Fruit fly (Drosophila melanogaster) whole organism, embryonic: Measurements from ENCODE around the gene ebd1.
A peak's percentile ranks its signal among the peaks of the same experiment; 100 is the strongest.

ENCODE experiments used
- ATbp ChIP-seq: fragments of 200-800 bp; sonication (Bioruptor generic); optimal IDR thresholded peaks from 2 replicates; lab custom pipeline; 2017; ENCODE audit warnings: missing biosample characterization, mild to moderate bottlenecking, missing genetic modification characterization, missing genetic modification reagents
- C15 ChIP-seq: fragments of 200-800 bp; sonication (Bioruptor generic); IDR thresholded peaks from 3 replicates; pipeline ENCODE4 v1.3.6; 2022; ENCODE audit warnings: missing biosample characterization, missing genetic modification characterization
- CG12071 ChIP-seq: fragments of 200-800 bp; sonication (Bioruptor generic); optimal IDR thresholded peaks from 3 replicates; lab custom pipeline; 2018; ENCODE audit warnings: missing biosample characterization, mild to moderate bottlenecking, missing genetic modification characterization
- CG12391 ChIP-seq: fragments of 200-800 bp; sonication (Bioruptor generic); optimal IDR thresholded peaks from 3 replicates; lab custom pipeline; 2018; ENCODE audit warnings: missing biosample characterization, mild to moderate bottlenecking, missing genetic modification characterization, moderate library complexity
- CG12659 ChIP-seq: fragments of 200-800 bp; sonication (Bioruptor generic); optimal IDR thresholded peaks from 3 replicates; lab custom pipeline; 2017; ENCODE audit warnings: mild to moderate bottlenecking, missing biosample characterization, missing genetic modification reagents, missing genetic modification characterization
- CG13424 ChIP-seq: fragments of 200-800 bp; sonication (Bioruptor generic); optimal IDR thresholded peaks from 2 replicates; lab custom pipeline; 2019; ENCODE audit warnings: missing biosample characterization, mild to moderate bottlenecking, missing genetic modification characterization, moderate library complexity
- CG14441 ChIP-seq: fragments of 200-800 bp; sonication (Bioruptor generic); IDR thresholded peaks from 2 replicates; pipeline ENCODE4 v1.3.6; 2022; ENCODE audit warnings: missing biosample characterization, missing genetic modification characterization
- CG14965 ChIP-seq: fragments of 200-800 bp; sonication (Bioruptor generic); optimal IDR thresholded peaks from 2 replicates; lab custom pipeline; 2016; ENCODE audit warnings: missing biosample characterization, missing genetic modification characterization, borderline replicate concordance
- CG15269 ChIP-seq: fragments of 200-800 bp; sonication (Bioruptor generic); optimal IDR thresholded peaks from 2 replicates; lab custom pipeline; 2018; ENCODE audit warnings: missing biosample characterization, mild to moderate bottlenecking, missing genetic modification characterization, moderate library complexity
- CG15479 ChIP-seq: fragments of 200-800 bp; sonication (Bioruptor generic); optimal IDR thresholded peaks from 3 replicates; lab custom pipeline; 2019; ENCODE audit warnings: missing biosample characterization, mild to moderate bottlenecking, missing genetic modification characterization, moderate library complexity
- CG17568 ChIP-seq: fragments of 200-800 bp; sonication (Bioruptor generic); optimal IDR thresholded peaks from 2 replicates; lab custom pipeline; 2018; ENCODE audit warnings: missing biosample characterization, mild to moderate bottlenecking, missing genetic modification characterization, moderate library complexity
- CG2202 ChIP-seq: fragments of 200-800 bp; sonication (Bioruptor generic); optimal IDR thresholded peaks from 2 replicates; lab custom pipeline; 2018; ENCODE audit warnings: missing biosample characterization, mild to moderate bottlenecking, missing genetic modification characterization
- CG2678 ChIP-seq: fragments of 200-800 bp; sonication (Bioruptor generic); optimal IDR thresholded peaks from 3 replicates; lab custom pipeline; 2019; ENCODE audit warnings: missing biosample characterization, mild to moderate bottlenecking, missing genetic modification characterization, moderate library complexity
- CG3065 ChIP-seq: fragments of 200-800 bp; sonication (Bioruptor generic); optimal IDR thresholded peaks from 2 replicates; lab custom pipeline; 2016; ENCODE audit warnings: missing biosample characterization, missing genetic modification characterization
- CG4282 ChIP-seq: fragments of 200-800 bp; sonication (Bioruptor generic); optimal IDR thresholded peaks from 2 replicates; lab custom pipeline; 2016; ENCODE audit warnings: missing biosample characterization, missing genetic modification characterization
- CG4617 ChIP-seq: fragments of 200-800 bp; sonication (Bioruptor generic); optimal IDR thresholded peaks from 3 replicates; lab custom pipeline; 2016; ENCODE audit warnings: missing biosample characterization, missing genetic modification characterization, borderline replicate concordance
- CG5245 ChIP-seq: fragments of 200-800 bp; sonication (Bioruptor generic); optimal IDR thresholded peaks from 3 replicates; lab custom pipeline; 2016; ENCODE audit warnings: missing biosample characterization, missing genetic modification characterization
- CG6689 ChIP-seq: fragments of 200-800 bp; sonication (Bioruptor generic); IDR thresholded peaks from 2 replicates; pipeline ENCODE4 v1.3.6; 2022; ENCODE audit warnings: missing biosample characterization, missing genetic modification characterization
- CG6854 ChIP-seq: fragments of 200-800 bp; sonication (Bioruptor generic); optimal IDR thresholded peaks from 3 replicates; lab custom pipeline; 2017; ENCODE audit warnings: missing biosample characterization, mild to moderate bottlenecking, missing genetic modification characterization
- CG7786 ChIP-seq: fragments of 200-800 bp; sonication (Bioruptor generic); optimal IDR thresholded peaks from 2 replicates; lab custom pipeline; 2016; ENCODE audit warnings: missing biosample characterization, missing genetic modification characterization
- CrebB ChIP-seq: fragments of 200-800 bp; sonication (Bioruptor generic); optimal IDR thresholded peaks from 3 replicates; lab custom pipeline; 2018; ENCODE audit warnings: missing biosample characterization, mild to moderate bottlenecking, missing genetic modification characterization
- E2f1 ChIP-seq: fragments of 200-800 bp; sonication (Bioruptor generic); IDR thresholded peaks from 2 replicates; pipeline ENCODE4 v1.3.6; 2022; ENCODE audit warnings: missing biosample characterization, missing genetic modification characterization
- Ets97D ChIP-seq: fragments of 200-800 bp; sonication (Bioruptor generic); optimal IDR thresholded peaks from 3 replicates; lab custom pipeline; 2016; ENCODE audit warnings: missing biosample characterization, missing genetic modification characterization
- HmgD ChIP-seq: fragments of 200-800 bp; sonication (Bioruptor generic); optimal IDR thresholded peaks from 3 replicates; lab custom pipeline; 2016; ENCODE audit warnings: missing biosample characterization, missing genetic modification characterization
- Hmr ChIP-seq: fragments of 200-800 bp; sonication (Bioruptor generic); optimal IDR thresholded peaks from 3 replicates; lab custom pipeline; 2017; ENCODE audit warnings: mild to moderate bottlenecking, missing biosample characterization, missing genetic modification reagents, missing genetic modification characterization
- Jarid2 ChIP-seq: fragments of 200-800 bp; sonication (Bioruptor generic); optimal IDR thresholded peaks from 3 replicates; lab custom pipeline; 2017; ENCODE audit warnings: mild to moderate bottlenecking, missing biosample characterization, missing genetic modification reagents, missing genetic modification characterization
- MTF-1 ChIP-seq: fragments of 200-800 bp; sonication (Bioruptor generic); optimal IDR thresholded peaks from 2 replicates; lab custom pipeline; 2018; ENCODE audit warnings: missing biosample characterization, mild to moderate bottlenecking, missing genetic modification characterization, borderline replicate concordance
- NC2β ChIP-seq: fragments of 200-800 bp; sonication (Bioruptor generic); optimal IDR thresholded peaks from 2 replicates; lab custom pipeline; 2016; ENCODE audit warnings: missing biosample characterization, missing genetic modification characterization
- Ptx1 ChIP-seq: fragments of 200-800 bp; sonication (Bioruptor generic); IDR thresholded peaks from 2 replicates; pipeline ENCODE4 v1.3.6; 2022; ENCODE audit warnings: missing biosample characterization, missing genetic modification characterization
- Sry-β ChIP-seq: fragments of 200-800 bp; sonication (Bioruptor generic); optimal IDR thresholded peaks from 2 replicates; lab custom pipeline; 2018; ENCODE audit warnings: missing biosample characterization, mild to moderate bottlenecking, missing genetic modification characterization, moderate library complexity
- Xbp1 ChIP-seq: fragments of 200-800 bp; sonication (Bioruptor generic); optimal IDR thresholded peaks from 3 replicates; lab custom pipeline; 2016; ENCODE audit warnings: missing biosample characterization, mild to moderate bottlenecking, missing genetic modification characterization
- aop ChIP-seq: fragments of 200-800 bp; sonication (Bioruptor generic); IDR thresholded peaks from 2 replicates; pipeline ENCODE4 v1.3.6; 2022; ENCODE audit warnings: missing biosample characterization, missing genetic modification characterization
- ara ChIP-seq: fragments of 200-800 bp; sonication (Bioruptor generic); IDR thresholded peaks from 2 replicates; pipeline ENCODE4 v1.3.6; 2022; ENCODE audit warnings: missing biosample characterization, missing genetic modification characterization
- ato ChIP-seq: fragments of 200-800 bp; sonication (Bioruptor generic); IDR thresholded peaks from 2 replicates; pipeline ENCODE4 v1.3.6; 2022; ENCODE audit warnings: missing biosample characterization, missing genetic modification characterization; ENCODE audit not compliant: partially characterized antibody
- br ChIP-seq: fragments of >200 bp; optimal IDR thresholded peaks from 2 replicates; lab custom pipeline; 2017
- cg ChIP-seq: fragments of 200-800 bp; sonication (Bioruptor generic); optimal IDR thresholded peaks from 3 replicates; lab custom pipeline; 2019; ENCODE audit warnings: missing biosample characterization, mild to moderate bottlenecking, missing genetic modification characterization, moderate library complexity
- corto ChIP-seq: fragments of 200-800 bp; sonication (Bioruptor generic); optimal IDR thresholded peaks from 2 replicates; lab custom pipeline; 2016; ENCODE audit warnings: missing biosample characterization, mild to moderate bottlenecking, missing genetic modification characterization, moderate library complexity
- crc ChIP-seq: fragments of 200-800 bp; sonication (Bioruptor generic); optimal IDR thresholded peaks from 2 replicates; lab custom pipeline; 2016; ENCODE audit warnings: missing biosample characterization, missing genetic modification characterization
- fd102C ChIP-seq: fragments of 200-800 bp; sonication (Bioruptor generic); optimal IDR thresholded peaks from 2 replicates; lab custom pipeline; 2018; ENCODE audit warnings: missing biosample characterization, mild to moderate bottlenecking, missing genetic modification characterization, moderate library complexity
- fu2 ChIP-seq: fragments of 200-800 bp; sonication (Bioruptor generic); optimal IDR thresholded peaks from 2 replicates; lab custom pipeline; 2016; ENCODE audit warnings: missing biosample characterization, missing genetic modification characterization
- gce ChIP-seq: fragments of 200-800 bp; sonication (Bioruptor generic); IDR thresholded peaks from 3 replicates; pipeline ENCODE4 v1.3.6; 2022; ENCODE audit warnings: missing biosample characterization, missing genetic modification characterization
- lbe ChIP-seq: fragments of 200-800 bp; sonication (Bioruptor generic); optimal IDR thresholded peaks from 2 replicates; lab custom pipeline; 2016; ENCODE audit warnings: missing biosample characterization, mild to moderate bottlenecking, missing genetic modification characterization
- lola ChIP-seq, 3 experiments: fragments of >200 bp in 2 of 3; fragments of 200-800 bp in 1 of 3; sonication (Bioruptor generic) in 1 of 3; optimal IDR thresholded peaks; 2 replicates each; lab custom pipeline; 2017 to 2019; ENCODE audit warnings: missing biosample characterization in 3 of 3, missing genetic modification characterization in 3 of 3, mild to moderate bottlenecking in 1 of 3, moderate library complexity in 1 of 3
- phol ChIP-seq: fragments of 200-800 bp; sonication (Bioruptor generic); optimal IDR thresholded peaks from 3 replicates; lab custom pipeline; 2018; ENCODE audit warnings: missing biosample characterization, mild to moderate bottlenecking, missing genetic modification characterization, moderate library complexity
- ro ChIP-seq: fragments of 200-800 bp; sonication (Bioruptor generic); IDR thresholded peaks from 2 replicates; pipeline ENCODE4 v1.3.6; 2022; ENCODE audit warnings: missing biosample characterization, missing genetic modification characterization
- stc ChIP-seq: fragments of 200-800 bp; sonication (Bioruptor generic); IDR thresholded peaks from 2 replicates; pipeline ENCODE4 v1.3.6; 2022; ENCODE audit warnings: missing biosample characterization, missing genetic modification characterization
- tgo ChIP-seq: fragments of 200-800 bp; sonication (Bioruptor generic); IDR thresholded peaks from 3 replicates; pipeline ENCODE4 v1.3.6; 2022; ENCODE audit warnings: missing biosample characterization, missing genetic modification characterization
- tio ChIP-seq: fragments of 200-800 bp; sonication (Bioruptor generic); optimal IDR thresholded peaks from 2 replicates; lab custom pipeline; 2017; ENCODE audit warnings: missing biosample characterization, missing genetic modification characterization, inconsistent platforms
- tna ChIP-seq: fragments of 200-800 bp; sonication (Bioruptor generic); IDR thresholded peaks from 2 replicates; pipeline ENCODE4 v1.3.6; 2022; ENCODE audit warnings: missing biosample characterization, missing genetic modification characterization; ENCODE audit not compliant: partially characterized antibody
- wek ChIP-seq: fragments of 200-800 bp; sonication (Bioruptor generic); optimal IDR thresholded peaks from 3 replicates; lab custom pipeline; 2018; ENCODE audit warnings: missing biosample characterization, mild to moderate bottlenecking, missing genetic modification characterization, moderate library complexity

Gene ebd1

dm6 chr3L:654019-654418, 31.3 kb downstream of the ebd1 start, which contains the start of the genes MED30 and Rev1:
TSS of gene MED30 (minus strand) at chr3L:654089.
TSS of gene Rev1 (plus strand) at chr3L:654363.
- TF ChIP-seq C15 (GFP tag; lab: Robert Waterston, UW) (peak; percentile 80), Hmr (GFP tag; lab: Kevin White, UChicago) (peak; percentile 96), CG4617 (GFP tag; lab: Kevin White, UChicago) (peak; percentile 97), CG14441 (GFP tag; lab: Robert Waterston, UW) (peak; percentile 91), CG5245 (peak; percentile 94), ato (GFP tag; lab: Robert Waterston, UW) (no peak), wek (GFP tag; lab: Kevin White, UChicago) (peak; percentile 81), CG6854 (GFP tag; lab: Kevin White, UChicago) (peak; percentile 85), CG4282 (GFP tag; lab: Kevin White, UChicago) (peak; percentile 95), MTF-1 (peak; percentile 81), CG17568 (GFP tag; lab: Kevin White, UChicago) (no peak), Sry-β (GFP tag; lab: Kevin White, UChicago) (peak; percentile 31), E2f1 (GFP tag; lab: Robert Waterston, UW) (peak; percentile 84), CG12391 (peak; percentile 95), CG7786 (GFP tag; lab: Kevin White, UChicago) (peak; percentile 97), lola (GFP tag; optimal IDR thresholded peaks at IDR 0.05; lab: Kevin White, UChicago) (peak in 1 of 3 experiments; percentile 83), tna (GFP tag; lab: Robert Waterston, UW) (peak; percentile 19; the same call in 1 of the 2 replicates), tio (no peak), br (no peak), ro (GFP tag; lab: Robert Waterston, UW) (no peak), aop (GFP tag; lab: Robert Waterston, UW) (peak; percentile 79), stc (GFP tag; lab: Robert Waterston, UW) (peak; percentile 83), gce (GFP tag; lab: Robert Waterston, UW) (peak; percentile 80), CG12071 (peak; percentile 86), cg (GFP tag; lab: Kevin White, UChicago) (no peak), ATbp (GFP tag; lab: Kevin White, UChicago) (peak; percentile 86), Ets97D (GFP tag; lab: Kevin White, UChicago) (peak; percentile 93), CG2202 (peak; percentile 82), HmgD (GFP tag; lab: Kevin White, UChicago) (peak; percentile 93), NC2β (GFP tag; lab: Kevin White, UChicago) (peak; percentile 96), tgo (peak; percentile 89), CG13424 (tag; lab: Kevin White, UChicago) (peak; percentile 94), Ptx1 (peak; percentile 91), CG6689 (peak; percentile 87), lbe (GFP tag; lab: Kevin White, UChicago) (peak; percentile 93), CG2678 (tag; lab: Kevin White, UChicago) (peak; percentile 93), CG15269 (peak; percentile 93), Jarid2 (GFP tag; lab: Kevin White, UChicago) (peak; percentile 59), ara (peak; percentile 86), CG15479 (peak; percentile 7), fu2 (GFP tag; lab: Kevin White, UChicago) (peak; percentile 97), corto (GFP tag; lab: Kevin White, UChicago) (peak; percentile 57), phol (tag; lab: Kevin White, UChicago) (peak; percentile 92), CG14965 (GFP tag; lab: Kevin White, UChicago) (peak; percentile 35), Xbp1 (GFP tag; lab: Kevin White, UChicago) (peak; percentile 97), crc (GFP tag; lab: Kevin White, UChicago) (peak; percentile 96), fd102C (GFP tag; lab: Kevin White, UChicago) (peak; percentile 37), CG12659 (GFP tag; lab: Kevin White, UChicago) (peak; percentile 97), CG3065 (GFP tag; lab: Kevin White, UChicago) (peak; percentile 77), CrebB (tag; lab: Kevin White, UChicago) (peak; percentile 91)
